Worm (Caenorhabditis elegans) whole organism, mixed stage, embryonic: ENCODE results near the gene C25A8.2.

Experiments
- M03D4.4 ChIP-seq: sonication (generic microtip); optimal IDR thresholded peaks from 2 replicates; lab custom pipeline; 2017; ENCODE audit warnings: mild to moderate bottlenecking, missing genetic modification characterization, missing compliant biosample characterization
- bed-3 ChIP-seq: fragments of 200-800 bp; sonication (Bioruptor generic); optimal IDR thresholded peaks from 3 replicates; lab custom pipeline; 2018; ENCODE audit warnings: mild to moderate bottlenecking, missing genetic modification characterization, moderate library complexity, missing compliant biosample characterization
- blmp-1 ChIP-seq: fragments of 150-350 bp; optimal IDR thresholded peaks from 2 replicates; lab custom pipeline; 2014; ENCODE audit warnings: missing biosample characterization, missing genetic modification characterization
- ceh-39 ChIP-seq: fragments of 150-350 bp; optimal IDR thresholded peaks from 2 replicates; lab custom pipeline; 2014; ENCODE audit warnings: missing biosample characterization, missing genetic modification characterization
- ceh-83 ChIP-seq: fragments of 200-800 bp; sonication (Bioruptor generic); optimal IDR thresholded peaks from 2 replicates; lab custom pipeline; 2018; ENCODE audit warnings: mild to moderate bottlenecking, missing genetic modification characterization, missing compliant biosample characterization
- ces-1 ChIP-seq: fragments of 150-350 bp; optimal IDR thresholded peaks from 2 replicates; lab custom pipeline; 2014; ENCODE audit warnings: missing biosample characterization, missing genetic modification reagents, missing genetic modification characterization
- cnd-1 ChIP-seq: fragments of 200-800 bp; sonication (Bioruptor generic); optimal IDR thresholded peaks from 2 replicates; lab custom pipeline; 2018; ENCODE audit warnings: mild to moderate bottlenecking, missing genetic modification characterization, missing compliant biosample characterization
- drap-1 ChIP-seq: fragments of 200-800 bp; sonication (Bioruptor generic); optimal IDR thresholded peaks from 3 replicates; lab custom pipeline; 2018; ENCODE audit warnings: mild to moderate bottlenecking, missing genetic modification characterization, missing compliant biosample characterization
- elt-3 ChIP-seq: fragments of 150-350 bp; optimal IDR thresholded peaks from 2 replicates; lab custom pipeline; 2014; ENCODE audit warnings: missing biosample characterization, missing genetic modification characterization
- flh-1 ChIP-seq: fragments of 200-800 bp; sonication (Bioruptor generic); optimal IDR thresholded peaks from 2 replicates; lab custom pipeline; 2018; ENCODE audit warnings: mild to moderate bottlenecking, missing genetic modification characterization, moderate library complexity, missing compliant biosample characterization
- ham-2 ChIP-seq: fragments of 200-800 bp; sonication (Bioruptor generic); optimal IDR thresholded peaks from 2 replicates; lab custom pipeline; 2018; ENCODE audit warnings: mild to moderate bottlenecking, missing genetic modification characterization, missing compliant biosample characterization
- hlh-1 ChIP-seq: fragments of 150-350 bp; optimal IDR thresholded peaks from 2 replicates; lab custom pipeline; 2014; ENCODE audit warnings: missing biosample characterization, missing genetic modification reagents, missing genetic modification characterization
- lin-13 ChIP-seq: fragments of 150-350 bp; optimal IDR thresholded peaks from 2 replicates; lab custom pipeline; 2014; ENCODE audit warnings: missing biosample characterization, missing genetic modification characterization
- lin-32 ChIP-seq: fragments of 200-800 bp; sonication (Bioruptor generic); optimal IDR thresholded peaks from 2 replicates; lab custom pipeline; 2018; ENCODE audit warnings: mild to moderate bottlenecking, missing genetic modification characterization, missing compliant biosample characterization
- lsy-2 ChIP-seq: fragments of 150-350 bp; optimal IDR thresholded peaks from 2 replicates; lab custom pipeline; 2014; ENCODE audit warnings: missing biosample characterization, missing genetic modification characterization
- mab-5 ChIP-seq: fragments of 150-350 bp; optimal IDR thresholded peaks from 2 replicates; lab custom pipeline; 2014; ENCODE audit warnings: missing biosample characterization, missing genetic modification characterization
- mls-2 ChIP-seq: sonication (generic microtip); optimal IDR thresholded peaks from 2 replicates; lab custom pipeline; 2016; ENCODE audit warnings: mild to moderate bottlenecking, missing genetic modification characterization, moderate library complexity, missing compliant biosample characterization
- nhr-12 ChIP-seq: fragments of 150-350 bp; optimal IDR thresholded peaks from 2 replicates; lab custom pipeline; 2014; ENCODE audit warnings: missing biosample characterization, missing genetic modification characterization
- nhr-2 ChIP-seq: fragments of 150-350 bp; optimal IDR thresholded peaks from 2 replicates; lab custom pipeline; 2014; ENCODE audit warnings: missing biosample characterization, missing genetic modification characterization
- nhr-237 ChIP-seq: fragments of 150-350 bp; optimal IDR thresholded peaks from 2 replicates; lab custom pipeline; 2014; ENCODE audit warnings: missing biosample characterization, missing genetic modification characterization
- nhr-28 ChIP-seq: fragments of 150-350 bp; optimal IDR thresholded peaks from 2 replicates; lab custom pipeline; 2014; ENCODE audit warnings: missing biosample characterization, missing genetic modification characterization
- nhr-76 ChIP-seq: sonication (generic microtip); optimal IDR thresholded peaks from 2 replicates; lab custom pipeline; 2017; ENCODE audit warnings: missing biosample characterization, missing genetic modification characterization
- pha-4 ChIP-seq: fragments of 150-350 bp; optimal IDR thresholded peaks from 2 replicates; lab custom pipeline; 2018; ENCODE audit warnings: missing biosample characterization, missing genetic modification reagents, missing genetic modification characterization
- snpc-4 ChIP-seq: fragments of 150-350 bp; optimal IDR thresholded peaks from 2 replicates; lab custom pipeline; 2014; ENCODE audit warnings: missing biosample characterization, missing genetic modification characterization
- sptf-1 ChIP-seq: sonication (generic microtip); optimal IDR thresholded peaks from 2 replicates; lab custom pipeline; 2017; ENCODE audit warnings: mild to moderate bottlenecking, missing genetic modification characterization, moderate library complexity, missing compliant biosample characterization
- tbx-8 ChIP-seq: fragments of 200-800 bp; sonication (Bioruptor generic); optimal IDR thresholded peaks from 2 replicates; lab custom pipeline; 2018; ENCODE audit warnings: mild to moderate bottlenecking, missing genetic modification characterization, moderate library complexity, missing compliant biosample characterization
- unc-120 ChIP-seq: sonication (generic microtip); optimal IDR thresholded peaks from 2 replicates; lab custom pipeline; 2017; ENCODE audit warnings: missing genetic modification characterization, missing compliant biosample characterization; ENCODE audit not compliant: poor library complexity, severe bottlenecking
- unc-62 ChIP-seq: fragments of 150-350 bp; optimal IDR thresholded peaks from 2 replicates; lab custom pipeline; 2014; ENCODE audit warnings: missing biosample characterization, missing genetic modification reagents, missing genetic modification characterization
- zip-8 ChIP-seq: fragments of 150-350 bp; optimal IDR thresholded peaks from 2 replicates; lab custom pipeline; 2014; ENCODE audit warnings: missing biosample characterization, missing genetic modification characterization
- ztf-11 ChIP-seq: fragments of 150-350 bp; optimal IDR thresholded peaks from 2 replicates; lab custom pipeline; 2014; ENCODE audit warnings: missing biosample characterization, missing genetic modification characterization

Gene C25A8.2

ce11 chrIV:6986835-6987234 is 22.8 kb upstream of the C25A8.2 start, which contains the start of gene prkl-1:
Gene prkl-1, minus strand, starts transcription at chrIV:6986935.
- no peak for TF ChIP-seq lin-13 (tag; lab: Kevin White, UChicago)
- no peak for TF ChIP-seq drap-1 (GFP tag; lab: Kevin White, UChicago)
- TF ChIP-seq ceh-83 (GFP tag; lab: Kevin White, UChicago), result no peak
- no peak for TF ChIP-seq hlh-1
- TF ChIP-seq M03D4.4 (tag; lab: Kevin White, UChicago), result no peak
- TF ChIP-seq, all 35 proteins: peak for 0

ce11 chrIV:6991070-6991469 is 18.6 kb upstream of the C25A8.2 start:
- TF ChIP-seq ces-1 (GFP tag; lab: Kevin White, UChicago), result peak; percentile 13
- no peak for TF ChIP-seq ham-2 (GFP tag; lab: Kevin White, UChicago)
- TF ChIP-seq pha-4 (tag; lab: Kevin White, UChicago), result no peak
- peak; percentile 30 for TF ChIP-seq unc-120 (tag; lab: Kevin White, UChicago)
- TF ChIP-seq unc-62 (GFP tag; lab: Kevin White, UChicago), result peak; percentile 64

- TF ChIP-seq lin-32 (GFP tag; lab: Kevin White, UChicago) (peak; percentile 91), nhr-12 (tag; lab: Kevin White, UChicago) (no peak)
Measured at ce11 chrIV:6997918-6998317, 11.7 kb upstream of the C25A8.2 start.

ce11 chrIV:6999206-6999605 is 10.4 kb upstream of the C25A8.2 start, which contains the start of gene C25A8.5:
Gene C25A8.5, plus strand, starts transcription at chrIV:6999506.
- no peak for TF ChIP-seq drap-1 (GFP tag; lab: Kevin White, UChicago)
- TF ChIP-seq zip-8 (tag; lab: Kevin White, UChicago), result no peak
- TF ChIP-seq nhr-12 (tag; lab: Kevin White, UChicago), result no peak
- no peak for TF ChIP-seq cnd-1 (tag; lab: Kevin White, UChicago)
- TF ChIP-seq hlh-1, result no peak
- no peak for TF ChIP-seq pha-4 (tag; lab: Kevin White, UChicago)
- no peak for TF ChIP-seq lin-13 (tag; lab: Kevin White, UChicago)
- no peak for TF ChIP-seq mls-2 (tag; lab: Kevin White, UChicago)
- TF ChIP-seq bed-3 (GFP tag; lab: Kevin White, UChicago), result no peak

ce11 chrIV:7003323-7003722 is 6.3 kb upstream of the C25A8.2 start, which contains the start of gene cht-3:
Gene cht-3, plus strand, starts transcription at chrIV:7003623.
- TF ChIP-seq ztf-11 (no peak), elt-3 (tag; lab: Kevin White, UChicago) (no peak), sptf-1 (tag; lab: Kevin White, UChicago) (no peak), drap-1 (GFP tag; lab: Kevin White, UChicago) (no peak), cnd-1 (tag; lab: Kevin White, UChicago) (no peak), nhr-28 (tag; lab: Kevin White, UChicago) (no peak), ceh-39 (no peak), ham-2 (GFP tag; lab: Kevin White, UChicago) (no peak), tbx-8 (GFP tag; lab: Kevin White, UChicago) (no peak), unc-62 (GFP tag; lab: Kevin White, UChicago) (no peak), M03D4.4 (tag; lab: Kevin White, UChicago) (no peak), flh-1 (GFP tag; lab: Kevin White, UChicago) (no peak), zip-8 (tag; lab: Kevin White, UChicago) (no peak), ces-1 (GFP tag; lab: Kevin White, UChicago) (no peak), hlh-1 (no peak), nhr-2 (no peak), pha-4 (tag; lab: Kevin White, UChicago) (no peak), unc-120 (tag; lab: Kevin White, UChicago) (no peak)

- TF ChIP-seq mab-5 (tag; lab: Kevin White, UChicago), result no peak
- TF ChIP-seq nhr-28 (tag; lab: Kevin White, UChicago), result no peak
- no peak for TF ChIP-seq ces-1 (GFP tag; lab: Kevin White, UChicago)
- TF ChIP-seq elt-3 (tag; lab: Kevin White, UChicago), result no peak
- TF ChIP-seq, all 35 proteins: peak for 0
Measured at ce11 chrIV:7010195-7010594, 564 bp downstream of the C25A8.2 start.

ce11 chrIV:7010835-7011234 is 1.2 kb downstream of the C25A8.2 start, which contains the start of gene C25A8.1:
Gene C25A8.1, plus strand, starts transcription at chrIV:7011135.
- TF ChIP-seq cnd-1 (tag; lab: Kevin White, UChicago) (no peak), unc-120 (tag; lab: Kevin White, UChicago) (no peak), elt-3 (tag; lab: Kevin White, UChicago) (no peak), snpc-4 (tag; lab: Kevin White, UChicago) (no peak), pha-4 (tag; lab: Kevin White, UChicago) (no peak), flh-1 (GFP tag; lab: Kevin White, UChicago) (no peak), mls-2 (tag; lab: Kevin White, UChicago) (no peak), bed-3 (GFP tag; lab: Kevin White, UChicago) (no peak), tbx-8 (GFP tag; lab: Kevin White, UChicago) (no peak), lsy-2 (no peak), nhr-237 (no peak), blmp-1 (no peak), lin-13 (tag; lab: Kevin White, UChicago) (no peak), nhr-28 (tag; lab: Kevin White, UChicago) (no peak), nhr-76 (tag; lab: Kevin White, UChicago) (no peak), M03D4.4 (tag; lab: Kevin White, UChicago) (no peak), sptf-1 (tag; lab: Kevin White, UChicago) (no peak), ces-1 (GFP tag; lab: Kevin White, UChicago) (no peak), nhr-12 (tag; lab: Kevin White, UChicago) (no peak), ztf-11 (no peak)
